Worm (Caenorhabditis elegans) whole organism, L4/young adult: Measurements from ENCODE around the gene try-4.
A peak's percentile ranks its signal among the peaks of the same experiment; 100 is the strongest.

Source experiments
- W03F9.2 ChIP-seq: fragments of 150-350 bp; optimal IDR thresholded peaks from 2 replicates; lab custom pipeline; 2014; ENCODE audit warnings: missing biosample characterization, missing genetic modification characterization
- dao-5 ChIP-seq: sonication (generic microtip); optimal IDR thresholded peaks from 2 replicates; lab custom pipeline; 2016; ENCODE audit warnings: missing genotype, missing genetic modification characterization, moderate library complexity, missing compliant biosample characterization
- him-1 ChIP-seq: sonication (generic microtip); optimal IDR thresholded peaks from 2 replicates; lab custom pipeline; 2016; ENCODE audit warnings: missing genotype, missing genetic modification reagents, missing genetic modification characterization, missing compliant biosample characterization

try-4 gene

ce11 chrV:20862681-20863080 is 1.7 kb upstream of the try-4 start, which contains the start of gene twk-35:
twk-35 (plus strand) TSS chrV:20862981.
- TF ChIP-seq W03F9.2 (tag; lab: Kevin White, UChicago) (no peak), dao-5 (no peak), him-1 (no peak)

ce11 chrV:20853581-20854161 is 7.3 kb downstream of the try-4 start, which contains the start of gene F31D4.5:
F31D4.5 (plus strand) TSS chrV:20854071.
- no peak for TF ChIP-seq dao-5
- TF ChIP-seq W03F9.2 (tag; lab: Kevin White, UChicago) = no peak
- no peak for TF ChIP-seq him-1

ce11 chrV:20851847-20852386 is 9.0 kb downstream of the try-4 start, which contains the start of gene ndua-1:
ndua-1 (minus strand) TSS chrV:20851897.
- peak; percentile 60 for TF ChIP-seq W03F9.2 (tag; lab: Kevin White, UChicago)
- no peak for TF ChIP-seq him-1
- no peak for TF ChIP-seq dao-5

ce11 chrV:20850580-20850979 is 10.4 kb downstream of the try-4 start, which contains the start of gene clec-264:
clec-264 (minus strand) TSS chrV:20850701.
- TF ChIP-seq him-1 (no peak), W03F9.2 (tag; lab: Kevin White, UChicago) (no peak), dao-5 (no peak)

- TF ChIP-seq him-1 = no peak
- peak; percentile 24 for TF ChIP-seq W03F9.2 (tag; lab: Kevin White, UChicago)
- no peak for TF ChIP-seq dao-5
Observed at ce11 chrV:20847743-20848229, 13.2 kb downstream of the try-4 start.

ce11 chrV:20845524-20846208 is 15.3 kb downstream of the try-4 start, which contains the start of the genes F31D4.2 and fkb-6:
F31D4.2 (minus strand) TSS chrV:20845546.
fkb-6 (plus strand) TSS chrV:20846158.
- peak; percentile 2 for TF ChIP-seq him-1
- peak; percentile 76 for TF ChIP-seq W03F9.2 (tag; lab: Kevin White, UChicago)
- TF ChIP-seq dao-5 = no peak

ce11 chrV:20841484-20841883 is 19.5 kb downstream of the try-4 start:
- no peak for TF ChIP-seq him-1
- TF ChIP-seq dao-5 = no peak
- no peak for TF ChIP-seq W03F9.2 (tag; lab: Kevin White, UChicago)

ce11 chrV:20838565-20838964 is 22.4 kb downstream of the try-4 start, which contains the start of gene exos-7:
exos-7 (plus strand) TSS chrV:20838865.
- no peak for TF ChIP-seq dao-5
- TF ChIP-seq him-1 = no peak
- no peak for TF ChIP-seq W03F9.2 (tag; lab: Kevin White, UChicago)

ce11 chrV:20837765-20838164 is 23.2 kb downstream of the try-4 start, which contains the start of gene mrps-12:
mrps-12 (plus strand) TSS chrV:20838080.
- TF ChIP-seq him-1 (no peak), W03F9.2 (tag; lab: Kevin White, UChicago) (no peak), dao-5 (no peak)

ce11 chrV:20832554-20832963 is 28.4 kb downstream of the try-4 start:
- TF ChIP-seq dao-5 (no peak), W03F9.2 (tag; lab: Kevin White, UChicago) (no peak), him-1 (no peak)

ce11 chrV:20831867-20832266 is 29.1 kb downstream of the try-4 start:
- no peak for TF ChIP-seq dao-5
- TF ChIP-seq him-1 = no peak
- no peak for TF ChIP-seq W03F9.2 (tag; lab: Kevin White, UChicago)

- TF ChIP-seq him-1 (no peak), dao-5 (no peak), W03F9.2 (tag; lab: Kevin White, UChicago) (no peak)
Observed at ce11 chrV:20830409-20830808, 30.5 kb downstream of the try-4 start.

ce11 chrV:20829511-20829910 is 31.4 kb downstream of the try-4 start, which contains the start of gene num-1:
num-1 (plus strand) TSS chrV:20829811.
- TF ChIP-seq him-1 = no peak
- no peak for TF ChIP-seq W03F9.2 (tag; lab: Kevin White, UChicago)
- TF ChIP-seq dao-5 = no peak

- no peak for TF ChIP-seq dao-5
- TF ChIP-seq him-1 = peak; percentile 40
Observed at ce11 chrV:20828820-20829219, 32.1 kb downstream of the try-4 start, which contains the start of gene sbt-1. sbt-1 (minus strand) TSS chrV:20828881.

ce11 chrV:20826618-20827017 is 34.3 kb downstream of the try-4 start:
- TF ChIP-seq him-1 (no peak), W03F9.2 (tag; lab: Kevin White, UChicago) (no peak), dao-5 (no peak)
